Fruit fly (Drosophila melanogaster) whole organism, prepupa: ENCODE data around the gene Dlic.

Experiments used
- CG16779 ChIP-seq: fragments of 200-800 bp; sonication (Bioruptor generic); optimal IDR thresholded peaks from 3 replicates; lab custom pipeline; 2017; ENCODE audit warnings: missing biosample characterization, mild to moderate bottlenecking, missing genetic modification characterization
- CG6854 ChIP-seq: fragments of 200-800 bp; sonication (Bioruptor generic); optimal IDR thresholded peaks from 2 replicates; lab custom pipeline; 2017; ENCODE audit warnings: missing biosample characterization, mild to moderate bottlenecking, missing genetic modification characterization
- CG8119 ChIP-seq: fragments of 200-800 bp; sonication (Bioruptor generic); IDR thresholded peaks from 3 replicates; pipeline ENCODE4 v1.3.6; 2022; ENCODE audit warnings: missing biosample characterization, missing genetic modification characterization
- Eip78C ChIP-seq: fragments of 200-800 bp; sonication (Bioruptor generic); peaks from one replicate; lab custom pipeline; 2016; ENCODE audit warnings: missing biosample characterization, missing genetic modification characterization
- Hr39 ChIP-seq: fragments of 200-800 bp; sonication (Bioruptor generic); optimal IDR thresholded peaks from 2 replicates; lab custom pipeline; 2016; ENCODE audit warnings: missing biosample characterization, missing genetic modification characterization
- Hr4 ChIP-seq: fragments of 200-800 bp; sonication (Bioruptor generic); optimal IDR thresholded peaks from 3 replicates; lab custom pipeline; 2016; ENCODE audit warnings: missing biosample characterization, missing genetic modification characterization
- Sox102F ChIP-seq: fragments of 200-800 bp; sonication (Bioruptor generic); optimal IDR thresholded peaks from 2 replicates; lab custom pipeline; 2016; ENCODE audit warnings: missing biosample characterization, mild to moderate bottlenecking, missing genetic modification characterization
- salr ChIP-seq, 2 experiments: fragments of 200-800 bp; sonication (Bioruptor generic); optimal IDR thresholded peaks; 3 replicates each; lab custom pipeline; 2016 to 2018; ENCODE audit warnings: missing biosample characterization in 2 of 2, missing genetic modification characterization in 2 of 2, mild to moderate bottlenecking in 1 of 2

dm6 chrX:11153826-11154510, at the start of gene Dlic, which contains the start of gene rtv:
- peak; percentile 7 for TF ChIP-seq Hr4 (GFP tag; lab: Kevin White, UChicago)
- TF ChIP-seq salr (GFP tag; optimal IDR thresholded peaks at IDR 0.05; lab: Kevin White, UChicago) = no peak
- TF ChIP-seq CG8119 (GFP tag; lab: Robert Waterston, UW) = no peak
- TF ChIP-seq Sox102F (GFP tag; lab: Kevin White, UChicago) = no peak
- TF ChIP-seq CG16779 = no peak
- TF ChIP-seq Eip78C (GFP tag; lab: Kevin White, UChicago) = peak; percentile 14
- TF ChIP-seq CG6854 (GFP tag; lab: Kevin White, UChicago) = no peak
- peak; percentile 38 for TF ChIP-seq Hr39 (GFP tag; lab: Kevin White, UChicago)
